Worm (Caenorhabditis elegans) whole organism, late embryonic: ENCODE measurements around the gene inft-2.

ENCODE experiments used
- T23F11.4 ChIP-seq: fragments of 200-800 bp; sonication (Bioruptor generic); optimal IDR thresholded peaks from 2 replicates; lab custom pipeline; 2018; ENCODE audit warnings: mild to moderate bottlenecking, missing genetic modification characterization, missing compliant biosample characterization
- fkh-10 ChIP-seq: fragments of 150-350 bp; optimal IDR thresholded peaks from 2 replicates; lab custom pipeline; 2014; ENCODE audit warnings: missing biosample characterization, missing genetic modification reagents, missing genetic modification characterization

ce11 chrV:13009843-13010242 is 7.7 kb downstream of the inft-2 start:
- TF ChIP-seq T23F11.4 (no peak), fkh-10 (GFP tag; lab: Kevin White, UChicago) (no peak)
